Fruit fly (Drosophila melanogaster): ENCODE data around the gene PTPMT1.

PTPMT1 gene

dm6 chr3R:23713901-23714300, 44.2 kb upstream of the PTPMT1 start (continued):
- TF ChIP-seq Fer3 (tag; optimal IDR thresholded peaks at IDR 0.05) (peak; percentile 50), salm (tag; optimal IDR thresholded peaks at IDR 0.05) (peak; percentile 56), fd64A (GFP tag; optimal IDR thresholded peaks at IDR 0.05) (peak; percentile 5), Gsc (GFP tag; IDR thresholded peaks at IDR 0.05) (no peak), CG12744 (GFP tag; optimal IDR thresholded peaks at IDR 0.05) (peak; percentile 18), sob (GFP tag; IDR thresholded peaks at IDR 0.05) (no peak), CG18599 (GFP tag; optimal IDR thresholded peaks at IDR 0.05) (peak; percentile 34), GATAe (GFP tag; conservative IDR thresholded peaks at IDR 0.05) (no peak; the same call in 1 of the 2 replicates), crol (GFP tag; IDR thresholded peaks at IDR 0.05) (no peak), CG5953 (GFP tag; IDR thresholded peaks at IDR 0.05) (peak; percentile 34; the same call in 1 of the 2 replicates), grau (tag; optimal IDR thresholded peaks at IDR 0.05) (peak; percentile 68), YL-1 (GFP tag; optimal IDR thresholded peaks at IDR 0.05) (no peak), CrebB (tag; optimal IDR thresholded peaks at IDR 0.05) (no peak), CG12391 (tag; optimal IDR thresholded peaks at IDR 0.05) (peak; percentile 75), HLHmδ (GFP tag; optimal IDR thresholded peaks at IDR 0.05) (no peak), dan (GFP tag; IDR thresholded peaks at IDR 0.05) (no peak), abd-A (tag; optimal IDR thresholded peaks at IDR 0.05) (no peak), CG1603 (tag; optimal IDR thresholded peaks at IDR 0.05) (peak; percentile 82), CG10267 (tag; optimal IDR thresholded peaks at IDR 0.05) (peak; percentile 55), Atf3 (GFP tag; optimal IDR thresholded peaks at IDR 0.05) (peak; percentile 41), CG7357 (GFP tag; IDR thresholded peaks at IDR 0.05) (no peak), HmgD (GFP tag; optimal IDR thresholded peaks at IDR 0.05) (no peak), kni (GFP tag; optimal IDR thresholded peaks at IDR 0.05) (no peak), CG4404 (GFP tag; IDR thresholded peaks at IDR 0.05) (0 out of 2 replicates have a peak, but pooled peaks have one; percentile 6), ham (GFP tag; IDR thresholded peaks at IDR 0.05) (no peak), CoRest (tag; optimal IDR thresholded peaks at IDR 0.05) (peak; percentile 71), sd (tag; optimal IDR thresholded peaks at IDR 0.05) (peak; percentile 14), CG11247 (GFP tag; IDR thresholded peaks at IDR 0.05) (no peak), Ravus (GFP tag; IDR thresholded peaks at IDR 0.05) (no peak), CG18011 (GFP tag; optimal IDR thresholded peaks at IDR 0.05) (no peak), eve (GFP tag; optimal IDR thresholded peaks at IDR 0.05) (peak in 1 of 2 experiments; percentile 64), CG6683 (GFP tag; optimal IDR thresholded peaks at IDR 0.05) (no peak), Abd-B (GFP tag; optimal IDR thresholded peaks at IDR 0.05) (peak; percentile 70), CG31441 (GFP tag; IDR thresholded peaks at IDR 0.05) (peak; percentile 74), wdn (GFP tag; IDR thresholded peaks at IDR 0.05) (0 out of 2 replicates have a peak, but pooled peaks have one; percentile 27), CG7786 (GFP tag; optimal IDR thresholded peaks at IDR 0.05) (peak; percentile 28), CG4282 (GFP tag; optimal IDR thresholded peaks at IDR 0.05) (no peak), sug (tag; optimal IDR thresholded peaks at IDR 0.05) (peak; percentile 5), jumu (GFP tag; optimal IDR thresholded peaks at IDR 0.05) (no peak), H2.0 (GFP tag; IDR thresholded peaks at IDR 0.05) (peak; percentile 57), Hsf (GFP tag; optimal IDR thresholded peaks at IDR 0.05) (peak; percentile 57), wek (GFP tag; optimal IDR thresholded peaks at IDR 0.05) (no peak), CG11456 (GFP tag; IDR thresholded peaks at IDR 0.05) (no peak), Adf1 (GFP tag; IDR thresholded peaks at IDR 0.05) (no peak), peb (GFP tag; IDR thresholded peaks at IDR 0.05) (no peak), CG16779 (GFP tag; IDR thresholded peaks at IDR 0.05) (no peak), gcm2 (GFP tag; optimal IDR thresholded peaks at IDR 0.05) (peak; percentile 16), CG8281 (tag; optimal IDR thresholded peaks at IDR 0.05) (no peak), CG12769 (tag; optimal IDR thresholded peaks at IDR 0.05) (peak; percentile 39), gsb-n (tag; optimal IDR thresholded peaks at IDR 0.05) (peak; percentile 69), Neu2 (GFP tag; optimal IDR thresholded peaks at IDR 0.05; ENCODE audit: borderline replicate concordance) (no peak)
